Fruit fly (Drosophila melanogaster): ENCODE data around the gene Sema1a.

The Sema1a gene

dm6 chr2L:8709413-8709812, 167.5 kb downstream of the Sema1a start, which contains the start of gene Hnf4 (continued):
- TF ChIP-seq Dp (GFP tag; optimal IDR thresholded peaks at IDR 0.05) = peak; percentile 93
- peak; percentile 53 for TF ChIP-seq CG3995 (GFP tag; optimal IDR thresholded peaks at IDR 0.05)
- peak; percentile 40 for TF ChIP-seq CG1603 (tag; optimal IDR thresholded peaks at IDR 0.05)
- no peak for TF ChIP-seq Hr51 (GFP tag; optimal IDR thresholded peaks at IDR 0.05)
- TF ChIP-seq nerfin-1 (tag; optimal IDR thresholded peaks at IDR 0.05) = no peak
- TF ChIP-seq CG6813 (GFP tag; optimal IDR thresholded peaks at IDR 0.05) = no peak
- no peak for TF ChIP-seq CG30431 (GFP tag; optimal IDR thresholded peaks at IDR 0.05)
- peak; percentile 14 for TF ChIP-seq CG12744 (GFP tag; optimal IDR thresholded peaks at IDR 0.05)
- no peak for TF ChIP-seq schlank (tag; optimal IDR thresholded peaks at IDR 0.05)
- no peak for TF ChIP-seq gt (GFP tag; IDR thresholded peaks at IDR 0.05)
- peak; percentile 73 for TF ChIP-seq CG3847 (GFP tag; IDR thresholded peaks at IDR 0.05)
- peak; percentile 23 for TF ChIP-seq BEAF-32 (GFP tag; optimal IDR thresholded peaks at IDR 0.05)
- TF ChIP-seq CG9797 (GFP tag; optimal IDR thresholded peaks at IDR 0.05) = no peak
- TF ChIP-seq exex (tag; optimal IDR thresholded peaks at IDR 0.05) = peak; percentile 53
- peak; percentile 35 for TF ChIP-seq CG12659 (GFP tag; optimal IDR thresholded peaks at IDR 0.05)
- no peak for TF ChIP-seq CG13296 (GFP tag; optimal IDR thresholded peaks at IDR 0.05)
- peak; percentile 6 for TF ChIP-seq CG7987 (GFP tag; optimal IDR thresholded peaks at IDR 0.05)
- TF ChIP-seq CG2875 (GFP tag; optimal IDR thresholded peaks at IDR 0.05) = no peak
- TF ChIP-seq HmgZ (tag; optimal IDR thresholded peaks at IDR 0.05) = peak; percentile 68
- no peak for TF ChIP-seq Hsf (GFP tag; optimal IDR thresholded peaks at IDR 0.05)
- no peak for TF ChIP-seq CG6654 (GFP tag; optimal IDR thresholded peaks at IDR 0.05)
- TF ChIP-seq CG1024 (GFP tag; IDR thresholded peaks at IDR 0.05) = no peak
- TF ChIP-seq CG7372 (GFP tag; IDR thresholded peaks at IDR 0.05) = no peak
- TF ChIP-seq MBD-R2 (GFP tag; IDR thresholded peaks at IDR 0.05) = peak; percentile 37
- no peak for TF ChIP-seq pho (GFP tag; optimal IDR thresholded peaks at IDR 0.05)
- TF ChIP-seq sug (tag; optimal IDR thresholded peaks at IDR 0.05) = peak; percentile 28
- TF ChIP-seq CG12769 (tag; optimal IDR thresholded peaks at IDR 0.05) = peak; percentile 32
- no peak for TF ChIP-seq CG18599 (GFP tag; optimal IDR thresholded peaks at IDR 0.05)
- no peak for TF ChIP-seq cwo (GFP tag; optimal IDR thresholded peaks at IDR 0.05)
- TF ChIP-seq Fer1 (GFP tag; optimal IDR thresholded peaks at IDR 0.05) = no peak
- TF ChIP-seq Hr78 (GFP tag; optimal IDR thresholded peaks at IDR 0.05) = no peak
- TF ChIP-seq pzg (GFP tag; optimal IDR thresholded peaks at IDR 0.05) = peak; percentile 61
- TF ChIP-seq peb (GFP tag; IDR thresholded peaks at IDR 0.05) = no peak
- no peak for TF ChIP-seq sqz (GFP tag; optimal IDR thresholded peaks at IDR 0.05)
- TF ChIP-seq Ptx1 (GFP tag; IDR thresholded peaks at IDR 0.05) = no peak
- TF ChIP-seq gcm2 (GFP tag; optimal IDR thresholded peaks at IDR 0.05) = no peak
- peak; percentile 70 for TF ChIP-seq cg (GFP tag; optimal IDR thresholded peaks at IDR 0.05)
- no peak for TF ChIP-seq Opbp (GFP tag; IDR thresholded peaks at IDR 0.05; ENCODE audit: partially characterized antibody)
- no peak for TF ChIP-seq Antp (GFP tag; optimal IDR thresholded peaks at IDR 0.05)
- no peak for TF ChIP-seq fu2 (GFP tag; optimal IDR thresholded peaks at IDR 0.05)
- TF ChIP-seq btn (GFP tag; optimal IDR thresholded peaks at IDR 0.05) = no peak
- TF ChIP-seq nom (GFP tag; optimal IDR thresholded peaks at IDR 0.05) = no peak
- TF ChIP-seq sens-2 (GFP tag; IDR thresholded peaks at IDR 0.05) = no peak
- peak; percentile 56 for TF ChIP-seq Bgb (GFP tag; IDR thresholded peaks at IDR 0.05; ENCODE audit: partially characterized antibody)
- TF ChIP-seq CG11398 (GFP tag; optimal IDR thresholded peaks at IDR 0.05) = no peak
- TF ChIP-seq MTF-1 (GFP tag; optimal IDR thresholded peaks at IDR 0.05; ENCODE audit: borderline replicate concordance) = no peak
- peak; percentile 4 for TF ChIP-seq nmo (GFP tag; optimal IDR thresholded peaks at IDR 0.05)
- no peak for TF ChIP-seq CG7839 (tag; optimal IDR thresholded peaks at IDR 0.05)
- TF ChIP-seq CG7928 (GFP tag; optimal IDR thresholded peaks at IDR 0.05) = no peak
- TF ChIP-seq BtbVII (GFP tag; optimal IDR thresholded peaks at IDR 0.05) = no peak

Data from whole organism, embryonic.